Worm (Caenorhabditis elegans) whole organism, dauer: ENCODE results near the gene clec-82.
"Not testable (repeated sequence)": the region's sequence is repeated elsewhere in the genome, so short reads cannot be mapped to it uniquely, and the experiment has no call there.

Experiments
- unc-62 ChIP-seq: sonication (generic microtip); optimal IDR thresholded peaks from 2 replicates; lab custom pipeline; 2017; ENCODE audit warnings: missing biosample characterization, missing genetic modification reagents, missing genetic modification characterization

Gene clec-82

DNA sequence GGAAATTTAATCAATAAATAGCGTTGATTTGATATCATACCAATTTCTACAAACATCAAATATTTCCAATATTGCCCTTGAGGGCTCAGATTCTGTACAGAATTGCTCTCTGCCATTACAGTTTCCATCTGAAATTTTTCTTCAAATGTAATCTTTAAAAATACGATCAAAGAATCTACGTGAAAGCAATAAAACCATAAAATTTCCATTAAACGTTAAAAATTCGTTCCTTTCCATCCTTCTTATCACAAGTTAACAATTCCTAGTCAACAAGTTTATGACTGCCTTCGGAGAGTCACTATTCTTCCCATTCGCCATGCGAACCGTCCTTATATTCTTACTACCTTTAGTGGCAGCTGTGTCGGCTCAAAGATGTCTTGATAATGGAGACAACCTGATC, at the start of gene clec-82:
Gene clec-82, plus strand, starts transcription at position 301 of the 400 bp plus-strand sequence.
- no peak for TF ChIP-seq unc-62

DNA sequence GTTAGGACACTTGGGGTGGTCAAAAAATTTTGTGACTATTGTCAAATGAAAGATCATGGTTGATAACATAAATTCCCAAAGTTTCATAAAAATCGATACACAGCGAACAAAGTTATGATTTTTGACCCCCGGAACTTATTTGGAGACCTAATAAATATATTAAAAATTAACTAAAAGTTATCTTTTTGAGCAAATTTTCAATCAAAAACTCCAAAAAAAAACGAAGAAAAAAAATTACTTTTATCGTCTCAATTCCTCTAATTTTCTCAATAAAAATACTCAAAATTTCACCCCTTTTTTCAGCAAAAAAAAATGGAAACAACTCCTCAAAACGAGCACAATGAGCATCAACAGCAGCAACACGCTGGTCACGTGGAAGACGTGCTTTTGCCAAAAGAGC, 47.1 kb upstream of the clec-82 start, which contains the start of gene atln-1:
Gene atln-1, plus strand, starts transcription at position 301 of the 400 bp plus-strand sequence.
- TF ChIP-seq unc-62, result not testable (repeated sequence)

- no peak for TF ChIP-seq unc-62
Measured at ce11 chrIV:2793956-2794355, 41.5 kb upstream of the clec-82 start.

- no peak for TF ChIP-seq unc-62
Measured at ce11 chrIV:2798339-2798738, 37.1 kb upstream of the clec-82 start, which contains the start of gene Y54G2A.52. TSS of gene Y54G2A.52 (minus strand) at chrIV:2798686.

DNA sequence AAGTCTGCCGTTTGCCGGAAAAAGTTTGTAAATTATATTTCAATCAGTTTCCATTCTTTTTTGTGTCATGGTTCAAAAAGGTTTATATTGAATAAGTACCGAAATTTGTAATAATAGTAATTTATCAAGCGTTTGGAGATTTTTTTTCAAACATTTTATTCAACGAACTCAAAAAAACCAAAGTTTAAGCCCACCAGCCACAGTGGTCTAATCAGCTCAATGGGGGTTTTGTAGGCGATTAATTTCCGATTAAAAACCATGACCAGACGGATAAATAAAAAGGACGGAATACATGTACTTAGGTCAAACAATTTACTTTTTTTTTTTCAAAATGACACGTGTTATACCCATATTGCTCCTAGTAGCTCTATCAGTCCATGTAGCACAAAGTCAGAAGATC, 36.1 kb upstream of the clec-82 start, which contains the start of gene Y54G2A.10:
Gene Y54G2A.10, plus strand, starts transcription at position 301 of the 400 bp plus-strand sequence.
- TF ChIP-seq unc-62, result no peak

- no peak for TF ChIP-seq unc-62
Measured at ce11 chrIV:2799890-2800289, 35.6 kb upstream of the clec-82 start.

ce11 chrIV:2801004-2801403, 34.5 kb upstream of the clec-82 start:
- TF ChIP-seq unc-62, result no peak

ce11 chrIV:2801558-2801957, 33.9 kb upstream of the clec-82 start, which contains the start of gene Y54G2A.44:
TSS of gene Y54G2A.44 (plus strand) at chrIV:2801858.
- not testable (repeated sequence) for TF ChIP-seq unc-62

DNA sequence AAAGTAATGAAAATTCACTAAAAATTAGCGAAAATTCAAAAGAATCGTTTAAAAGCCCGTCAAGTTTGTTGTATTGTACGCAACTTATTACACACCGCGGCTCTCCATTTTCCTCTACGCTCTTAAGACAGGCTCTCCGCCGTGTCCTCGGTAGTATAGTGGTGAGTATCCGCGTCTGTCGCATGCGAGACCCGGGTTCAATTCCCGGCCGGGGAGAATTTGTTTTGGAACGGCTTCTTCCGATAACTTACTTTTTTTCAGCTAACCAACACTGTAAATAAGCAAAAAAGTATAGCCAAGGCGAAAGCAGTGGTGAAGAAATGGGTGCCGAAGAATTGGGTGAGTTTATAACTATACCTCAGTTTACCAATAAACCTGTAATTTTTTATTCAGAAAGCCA, 33.3 kb upstream of the clec-82 start:
- TF ChIP-seq unc-62, result no peak

DNA sequence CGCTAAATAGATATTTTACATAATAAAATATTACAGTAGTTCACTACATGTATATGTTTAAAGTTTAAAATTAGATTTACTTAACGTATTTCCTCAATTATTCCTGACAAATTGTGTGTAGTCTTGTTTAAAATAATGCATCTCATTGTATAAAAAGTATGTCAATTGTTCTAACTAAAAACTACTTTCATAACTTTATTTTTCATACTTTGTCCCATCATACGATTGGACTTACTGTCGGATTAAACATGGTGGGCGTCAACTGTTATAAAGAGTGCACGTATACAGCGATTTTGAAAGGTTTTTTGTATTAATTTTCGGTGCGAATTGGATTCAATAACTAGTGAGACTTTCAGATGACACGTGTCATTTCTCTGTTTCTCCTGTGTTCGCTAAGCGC, 31.8 kb upstream of the clec-82 start, which contains the start of gene Y54G2A.32:
Gene Y54G2A.32, plus strand, starts transcription at position 301 of the 400 bp plus-strand sequence.
- no peak for TF ChIP-seq unc-62

DNA sequence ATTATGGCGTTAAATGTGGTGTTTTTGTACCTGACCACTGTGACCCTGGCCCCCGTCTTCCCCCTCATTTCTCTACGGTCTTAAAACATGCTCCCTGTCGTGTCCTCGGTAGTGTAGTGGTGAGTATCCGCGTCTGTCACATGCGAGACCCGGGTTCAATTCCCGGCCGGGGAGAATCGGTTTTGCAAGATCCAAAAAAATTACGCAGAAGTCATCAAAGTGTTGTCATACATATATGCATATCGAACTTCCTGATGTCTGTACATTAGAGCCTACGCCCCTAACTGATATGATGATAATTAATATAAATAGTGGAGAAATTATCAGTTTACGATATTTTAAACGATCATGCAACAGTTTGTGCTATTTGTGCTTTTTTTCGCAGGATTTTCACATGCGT, 29.9 kb upstream of the clec-82 start, which contains the start of gene Y54G2A.45:
Gene Y54G2A.45, plus strand, starts transcription at position 333 of the 400 bp plus-strand sequence.
- no peak for TF ChIP-seq unc-62

DNA sequence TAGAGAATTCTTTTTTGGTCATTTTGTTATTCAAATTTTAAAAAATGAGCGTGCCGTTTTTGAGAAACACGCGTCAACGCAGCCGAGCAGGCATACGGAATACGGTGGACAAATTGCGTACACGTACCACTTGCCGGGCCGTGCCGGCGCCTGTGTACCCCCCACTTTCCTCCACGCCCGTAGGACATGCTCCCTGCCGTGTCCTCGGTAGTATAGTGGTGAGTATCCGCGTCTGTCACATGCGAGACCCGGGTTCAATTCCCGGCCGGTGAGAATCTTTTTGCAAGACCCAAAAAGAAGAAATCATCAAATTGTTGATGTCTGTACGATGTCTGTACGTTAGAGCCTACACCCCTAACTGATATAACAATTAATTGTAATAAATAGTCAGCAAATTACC, 27.3 kb upstream of the clec-82 start:
- no peak for TF ChIP-seq unc-62

DNA sequence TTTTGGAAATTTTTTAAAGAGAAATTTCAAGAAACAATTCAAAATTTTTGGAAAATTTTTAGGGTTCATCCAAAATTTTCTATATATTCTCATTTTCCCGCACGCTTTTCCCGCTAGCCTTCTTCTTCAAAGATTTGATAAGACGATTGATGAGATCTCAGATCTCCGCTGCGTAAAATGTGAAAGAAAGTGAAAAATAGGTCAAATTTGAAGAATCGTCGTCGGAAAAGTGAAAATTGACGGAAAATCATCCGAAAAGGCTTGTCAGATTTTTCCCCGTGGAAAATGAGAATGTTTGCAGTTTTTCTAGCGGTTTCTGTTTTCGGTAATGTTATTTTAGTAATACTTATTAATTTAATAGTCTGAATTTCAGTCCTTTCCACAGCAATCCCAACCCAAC, 26.3 kb upstream of the clec-82 start, which contains the start of gene Y54G2A.76:
Gene Y54G2A.76, plus strand, starts transcription at position 203 of the 400 bp plus-strand sequence.
- no peak for TF ChIP-seq unc-62

DNA sequence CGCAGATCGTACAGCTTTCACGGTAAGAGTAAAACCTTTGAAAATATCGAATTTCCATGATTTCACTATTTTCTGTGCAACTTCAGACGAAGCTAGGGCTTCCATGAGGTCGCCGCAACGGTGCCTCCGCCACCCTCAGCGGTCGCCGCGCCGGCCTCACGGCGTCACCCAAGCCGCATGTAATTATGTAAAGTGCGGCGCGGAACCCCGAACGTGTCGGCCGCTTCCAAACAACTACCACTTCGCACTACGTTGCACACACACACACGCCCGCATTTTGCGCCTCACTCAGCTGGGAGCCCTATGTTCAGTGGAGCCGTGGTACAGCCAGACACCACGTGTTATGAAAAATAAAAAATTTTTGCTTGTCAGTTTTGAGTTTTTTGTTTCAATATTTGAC, 18.4 kb upstream of the clec-82 start:
- no peak for TF ChIP-seq unc-62

DNA sequence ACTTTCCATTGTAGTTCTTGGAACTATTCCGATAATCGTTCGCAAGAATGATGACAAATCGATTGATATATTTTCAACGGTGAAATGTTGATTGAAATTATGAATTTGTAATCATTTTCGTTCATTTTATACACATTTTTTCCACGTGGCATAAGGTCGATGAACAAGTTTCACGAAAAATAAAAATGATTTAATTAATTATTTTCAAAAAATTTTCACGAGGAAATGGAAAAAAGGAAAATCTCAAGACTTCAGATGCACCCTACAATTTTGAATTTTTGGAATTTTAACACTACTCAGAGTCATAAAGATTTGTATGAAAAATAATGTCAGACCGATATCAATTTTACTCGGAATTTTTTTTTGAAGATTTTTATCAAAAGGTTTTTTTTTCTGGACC, 15.8 kb upstream of the clec-82 start, which contains the start of gene Y54G2A.13:
Gene Y54G2A.13, minus strand, starts transcription at position 101 of the 400 bp plus-strand sequence.
- no peak for TF ChIP-seq unc-62

DNA sequence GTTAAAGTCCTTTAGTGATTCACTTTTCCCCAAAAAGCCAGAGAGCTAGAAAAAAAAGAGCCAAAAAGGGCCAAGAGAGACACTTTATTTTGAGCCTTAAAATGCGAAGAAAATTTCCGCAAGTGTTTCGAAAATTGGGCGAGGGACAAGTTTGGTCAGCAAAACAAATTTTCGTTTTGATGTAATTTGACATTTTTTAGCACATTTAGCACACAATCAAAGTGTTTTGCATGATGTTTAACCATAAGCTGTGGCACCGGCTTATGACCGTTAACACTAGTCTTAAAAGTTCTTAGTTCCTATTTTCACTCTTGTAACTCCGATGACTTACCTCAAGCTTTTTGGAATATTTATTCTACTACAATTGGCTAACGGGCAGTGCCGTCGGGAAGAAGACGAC, 15.1 kb upstream of the clec-82 start, which contains the start of gene Y54G2A.37:
Gene Y54G2A.37, plus strand, starts transcription at position 301 of the 400 bp plus-strand sequence.
- TF ChIP-seq unc-62, result no peak

DNA sequence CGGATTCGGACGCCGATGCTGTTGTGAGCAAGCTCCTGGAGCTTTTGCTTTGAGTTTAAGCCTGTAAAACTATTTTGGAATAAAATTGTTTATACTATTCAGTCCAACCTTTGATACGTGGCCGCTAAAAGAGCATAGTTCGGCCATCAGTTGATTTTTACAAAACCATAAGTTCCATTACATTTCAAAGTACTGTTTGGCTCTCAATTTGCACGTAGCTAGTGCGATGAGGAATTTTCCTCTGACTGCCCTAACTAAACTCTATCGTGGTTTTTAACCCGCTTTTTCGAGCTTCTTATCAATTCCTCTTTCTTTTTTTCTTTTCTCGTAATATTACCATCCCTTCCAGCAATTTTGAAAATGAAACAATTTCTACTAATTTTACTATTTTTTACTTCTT, 12.0 kb upstream of the clec-82 start, which contains the start of gene clec-80:
Gene clec-80, plus strand, starts transcription at position 301 of the 400 bp plus-strand sequence.
- TF ChIP-seq unc-62, result no peak

- no peak for TF ChIP-seq unc-62
Measured at ce11 chrIV:2825460-2826103, 9.9 kb upstream of the clec-82 start.
